Worm (Caenorhabditis elegans): ENCODE measurements around the gene F37C12.10.
A peak's percentile ranks its signal among the peaks of the same experiment; 100 is the strongest.

The F37C12.10 gene

DNA sequence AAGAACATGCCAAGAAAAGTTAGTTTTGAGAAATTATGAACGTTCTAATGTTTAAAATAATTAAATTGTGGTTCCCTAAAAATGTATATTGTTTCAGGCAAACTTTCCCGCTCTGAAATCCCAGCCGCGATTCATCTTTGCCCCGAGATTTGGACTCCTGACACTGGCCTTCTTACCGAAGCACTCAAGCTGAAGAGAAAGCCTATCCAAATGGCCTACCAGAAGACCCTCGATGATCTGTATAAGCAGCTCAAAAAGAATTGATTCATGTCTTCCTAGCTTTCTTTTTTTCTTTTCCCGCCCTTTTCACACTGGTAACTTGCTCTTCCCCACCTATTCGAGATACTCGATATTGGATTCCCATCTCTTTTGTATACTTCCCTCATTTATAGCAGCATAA, 18.1 kb downstream of the F37C12.10 start:
- TF ChIP-seq aha-1 (tag) (peak; percentile 81), mxl-2 (GFP tag; conservative IDR thresholded peaks at IDR 0.05) (no peak), fkh-10 (GFP tag; optimal IDR thresholded peaks at IDR 0.05) (no peak), lin-29 (GFP tag; IDR thresholded peaks at IDR 0.05) (no peak), fos-1 (tag; optimal IDR thresholded peaks at IDR 0.05) (no peak), unc-62 (GFP tag; optimal IDR thresholded peaks at IDR 0.05 in 1 of 2) (peak in 1 of 2 experiments; percentile 90), unc-62 (tag; optimal IDR thresholded peaks at IDR 0.05) (no peak), ZK546.5 (tag; optimal IDR thresholded peaks at IDR 0.05) (no peak), nhr-10 (tag; optimal IDR thresholded peaks at IDR 0.05) (no peak), dmd-9 (GFP tag; IDR thresholded peaks at IDR 0.05) (no peak), nhr-102 (tag; optimal IDR thresholded peaks at IDR 0.05) (no peak), ceh-82 (tag; optimal IDR thresholded peaks at IDR 0.05) (no peak), dpl-1 (GFP tag; optimal IDR thresholded peaks at IDR 0.05) (no peak), hif-1 (tag; optimal IDR thresholded peaks at IDR 0.05) (no peak)

DNA sequence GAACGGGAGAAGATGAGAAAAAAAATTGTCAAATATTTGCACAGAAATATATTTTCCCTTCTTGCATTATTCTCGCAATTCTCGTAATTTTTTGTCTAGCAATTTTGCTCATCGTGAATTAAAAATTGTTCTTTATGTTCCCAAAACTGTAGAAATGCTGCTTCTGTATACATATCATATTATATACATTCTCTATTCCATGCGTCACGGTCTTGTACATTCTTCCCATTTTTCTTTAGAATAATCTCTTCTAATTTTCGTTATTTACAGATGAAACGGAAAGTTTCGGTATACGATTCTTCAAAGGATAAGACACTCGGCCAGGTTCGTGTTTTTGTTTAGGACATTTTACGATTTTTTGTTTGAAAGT, 20.6 kb downstream of the F37C12.10 start, which contains the start of gene acs-4:
acs-4 (plus strand) TSS at position 271 of the 370 bp plus-strand sequence.
- TF ChIP-seq mxl-2 (GFP tag; conservative IDR thresholded peaks at IDR 0.05) (no peak), unc-62 (GFP tag; optimal IDR thresholded peaks at IDR 0.05 in 1 of 2) (peak in 1 of 2 experiments; percentile 53), unc-62 (tag; optimal IDR thresholded peaks at IDR 0.05) (no peak), fkh-10 (GFP tag; optimal IDR thresholded peaks at IDR 0.05) (no peak)

DNA sequence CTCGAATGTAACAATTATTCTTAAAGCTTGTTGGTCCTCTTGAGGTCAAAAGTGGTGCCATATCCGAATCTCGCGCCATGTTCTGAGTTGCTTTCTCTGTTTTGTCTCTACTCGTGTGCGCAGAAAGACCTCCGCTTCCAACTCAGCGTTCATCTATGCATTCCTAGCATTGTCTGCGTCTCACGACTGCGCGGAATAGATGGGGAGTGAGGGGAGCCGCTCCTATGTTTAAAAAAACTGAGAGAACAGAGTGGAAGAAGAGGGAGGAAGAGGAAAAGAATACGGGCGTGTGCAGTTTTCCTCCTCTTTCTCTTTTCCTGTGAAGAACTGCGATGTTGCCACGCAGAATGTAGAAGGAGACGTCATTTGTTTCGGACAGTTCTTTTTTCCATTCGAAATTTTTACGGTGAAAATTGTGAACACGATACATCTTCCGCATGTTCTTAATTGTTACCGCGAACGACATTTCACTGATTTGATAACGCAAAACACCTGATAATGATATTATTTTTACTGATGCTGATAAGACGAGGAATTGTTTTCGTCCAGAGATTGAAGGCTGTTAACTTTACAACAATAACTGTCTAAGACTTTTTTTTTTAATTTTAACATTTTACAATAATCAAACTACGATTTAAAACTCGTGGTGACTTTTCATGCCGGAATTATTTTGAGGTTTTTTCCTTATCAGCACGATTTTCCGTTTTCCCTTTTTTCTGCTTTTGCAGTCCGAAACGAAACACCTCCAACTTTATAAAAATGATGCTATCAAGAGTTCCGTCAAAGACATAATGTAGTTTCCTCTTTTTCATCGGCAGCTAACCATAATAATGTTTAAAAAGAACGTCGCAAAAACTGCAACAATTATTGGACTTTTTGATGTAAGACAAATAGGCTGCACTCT, 21.3 kb downstream of the F37C12.10 start:
- TF ChIP-seq daf-16 (GFP tag; optimal IDR thresholded peaks at IDR 0.05) (no peak), daf-16 (tag; optimal IDR thresholded peaks at IDR 0.05) (peak; percentile 74), mep-1 (tag; optimal IDR thresholded peaks at IDR 0.05) (peak; percentile 76), ztf-7 (tag; optimal IDR thresholded peaks at IDR 0.05) (peak; percentile 5), ZK337.2 (GFP tag; IDR thresholded peaks at IDR 0.05) (no peak), daf-19 (GFP tag; conservative IDR thresholded peaks at IDR 0.05) (no peak), lin-15B (tag; optimal IDR thresholded peaks at IDR 0.05) (no peak), egl-27 (tag; optimal IDR thresholded peaks at IDR 0.05) (no peak), snpc-4 (tag; optimal IDR thresholded peaks at IDR 0.05) (no peak), unc-39 (tag; optimal IDR thresholded peaks at IDR 0.05) (no peak), nhr-28 (tag; optimal IDR thresholded peaks at IDR 0.05) (peak; percentile 69), fkh-10 (GFP tag; optimal IDR thresholded peaks at IDR 0.05) (peak; percentile 21), madf-9 (GFP tag; conservative IDR thresholded peaks at IDR 0.05) (0 out of 2 replicates have a peak, but pooled peaks have one; percentile 23), unc-62 (GFP tag; optimal IDR thresholded peaks at IDR 0.05 in 1 of 2) (no peak), unc-62 (tag; optimal IDR thresholded peaks at IDR 0.05) (no peak), mdt-29 (GFP tag; IDR thresholded peaks at IDR 0.05) (no peak), dmd-8 (GFP tag; IDR thresholded peaks at IDR 0.05) (no peak), nhr-41 (GFP tag; IDR thresholded peaks at IDR 0.05) (no peak), nhr-6 (tag; optimal IDR thresholded peaks at IDR 0.05) (peak; percentile 29), ceh-62 (tag; optimal IDR thresholded peaks at IDR 0.05) (no peak), mdl-1 (tag; optimal IDR thresholded peaks at IDR 0.05) (peak in 1 of 2 experiments; percentile 41), nhr-102 (tag; optimal IDR thresholded peaks at IDR 0.05) (no peak), hlh-11 (tag; optimal IDR thresholded peaks at IDR 0.05) (peak; percentile 58), snpc-1.2 (GFP tag; IDR thresholded peaks at IDR 0.05) (no peak), ceh-82 (tag; optimal IDR thresholded peaks at IDR 0.05) (no peak), lsy-2 (tag; optimal IDR thresholded peaks at IDR 0.05) (peak in 1 of 2 experiments; percentile 57), dpl-1 (GFP tag; optimal IDR thresholded peaks at IDR 0.05) (peak; percentile 2), zfp-2 (tag; optimal IDR thresholded peaks at IDR 0.05) (no peak), lin-1 (GFP tag; IDR thresholded peaks at IDR 0.05) (0 out of 2 replicates have a peak, but pooled peaks have one; percentile 37), aly-2 (tag; optimal IDR thresholded peaks at IDR 0.05) (no peak), mxl-2 (GFP tag; conservative IDR thresholded peaks at IDR 0.05) (no peak), nhr-42 (GFP tag; IDR thresholded peaks at IDR 0.05) (no peak), egl-43 (GFP tag; IDR thresholded peaks at IDR 0.05) (peak; percentile 61; the same call in 1 of the 2 replicates), F37D6.2 (tag; optimal IDR thresholded peaks at IDR 0.05) (peak; percentile 9), D1046.2 (GFP tag; IDR thresholded peaks at IDR 0.05) (no peak), pha-4 (GFP tag; IDR thresholded peaks at IDR 0.05) (no peak), pha-4 (tag; optimal IDR thresholded peaks at IDR 0.05) (no peak), pqm-1 (tag; optimal IDR thresholded peaks at IDR 0.05) (peak; percentile 84), arid-1 (GFP tag; conservative IDR thresholded peaks at IDR 0.05) (no peak)
